Worm (Caenorhabditis elegans) whole organism, L4 larva: ENCODE results near the gene ZK1236.5.
A peak's percentile ranks its signal among the peaks of the same experiment; 100 is the strongest.

Experiments
- F37D6.2 ChIP-seq: sonication (generic microtip); optimal IDR thresholded peaks from 2 replicates; lab custom pipeline; 2016; ENCODE audit warnings: mild to moderate bottlenecking, missing genetic modification characterization, missing compliant biosample characterization
- R02D3.7 ChIP-seq: fragments of 150-350 bp; sonication (generic microtip); optimal IDR thresholded peaks from 3 replicates; lab custom pipeline; 2014; ENCODE audit warnings: missing biosample characterization, missing genetic modification characterization
- T20F7.1 ChIP-seq: fragments of 200-800 bp; sonication (Bioruptor generic); optimal IDR thresholded peaks from 2 replicates; lab custom pipeline; 2018; ENCODE audit warnings: mild to moderate bottlenecking, missing genetic modification characterization, missing compliant biosample characterization
- T26A8.4 ChIP-seq: fragments of 200-800 bp; sonication (Bioruptor generic); IDR thresholded peaks from 2 replicates; pipeline ENCODE4 v1.3.6; 2022; ENCODE audit warnings: missing genetic modification characterization, missing compliant biosample characterization
- Y105C5A.15 ChIP-seq: fragments of 200-800 bp; sonication (Bioruptor generic); IDR thresholded peaks from 2 replicates; pipeline ENCODE4 v1.3.6; 2022; ENCODE audit warnings: missing genetic modification characterization, missing compliant biosample characterization
- Y5F2A.4 ChIP-seq: fragments of 200-800 bp; sonication (Bioruptor generic); optimal IDR thresholded peaks from 2 replicates; lab custom pipeline; 2018; ENCODE audit warnings: mild to moderate bottlenecking, missing genetic modification characterization, missing compliant biosample characterization
- Y75B8A.6 ChIP-seq: fragments of 200-800 bp; sonication (Bioruptor generic); IDR thresholded peaks from 2 replicates; pipeline ENCODE4 v1.3.6; 2022; ENCODE audit warnings: missing genetic modification reagents, missing genetic modification characterization, missing compliant biosample characterization
- ZK337.2 ChIP-seq: fragments of 200-800 bp; sonication (Bioruptor generic); IDR thresholded peaks from 2 replicates; pipeline ENCODE4 v1.3.6; 2022; ENCODE audit warnings: missing genetic modification reagents, missing genetic modification characterization, missing compliant biosample characterization
- aha-1 ChIP-seq: fragments of 150-350 bp; peaks from one replicate; lab custom pipeline; 2014; ENCODE audit warnings: missing biosample characterization, missing genetic modification characterization
- aly-2 ChIP-seq: sonication (generic microtip); optimal IDR thresholded peaks from 2 replicates; lab custom pipeline; 2018; ENCODE audit warnings: missing biosample characterization, missing genetic modification characterization
- attf-4 ChIP-seq: sonication (generic microtip); optimal IDR thresholded peaks from 3 replicates; lab custom pipeline; 2017; ENCODE audit warnings: missing biosample characterization, missing genetic modification characterization
- ceh-28 ChIP-seq: fragments of 150-350 bp; optimal IDR thresholded peaks from 2 replicates; lab custom pipeline; 2014; ENCODE audit warnings: missing biosample characterization, missing genetic modification reagents, missing genetic modification characterization
- cey-2 ChIP-seq: sonication (generic microtip); optimal IDR thresholded peaks from 3 replicates; lab custom pipeline; 2017; ENCODE audit warnings: missing genetic modification characterization, mild to moderate bottlenecking, missing compliant biosample characterization, antibody characterized with exemption, borderline replicate concordance; ENCODE audit not compliant: insufficient read depth
- daf-12 ChIP-seq: fragments of 150-350 bp; optimal IDR thresholded peaks from 2 replicates; lab custom pipeline; 2014; ENCODE audit warnings: missing biosample characterization, missing genetic modification reagents, missing genetic modification characterization
- daf-8 ChIP-seq: fragments of 200-800 bp; sonication (Bioruptor generic); IDR thresholded peaks from 2 replicates; pipeline ENCODE4 v1.3.6; 2022; ENCODE audit warnings: missing genetic modification characterization, missing compliant biosample characterization
- dmd-6 ChIP-seq: fragments of 200-800 bp; sonication (Bioruptor generic); IDR thresholded peaks from 2 replicates; pipeline ENCODE4 v1.3.6; 2022; ENCODE audit warnings: missing genetic modification reagents, missing genetic modification characterization, missing compliant biosample characterization
- dve-1 ChIP-seq: sonication (generic microtip); optimal IDR thresholded peaks from 2 replicates; lab custom pipeline; 2017; ENCODE audit warnings: antibody characterized with exemption, mild to moderate bottlenecking, missing genetic modification characterization, missing compliant biosample characterization; ENCODE audit not compliant: insufficient read depth
- egl-43 ChIP-seq: fragments of 200-800 bp; sonication (Bioruptor generic); IDR thresholded peaks from 2 replicates; pipeline ENCODE4 v1.3.6; 2022; ENCODE audit warnings: missing genetic modification reagents, missing genetic modification characterization, missing compliant biosample characterization
- fkh-10 ChIP-seq: fragments of 150-350 bp; optimal IDR thresholded peaks from 2 replicates; lab custom pipeline; 2014; ENCODE audit warnings: missing biosample characterization, missing genetic modification reagents, missing genetic modification characterization
- fos-1 ChIP-seq: fragments of 150-350 bp; optimal IDR thresholded peaks from 2 replicates; lab custom pipeline; 2014; ENCODE audit warnings: missing biosample characterization, missing genetic modification characterization
- hlh-11 ChIP-seq: fragments of 200-800 bp; sonication (Bioruptor generic); optimal IDR thresholded peaks from 2 replicates; lab custom pipeline; 2018; ENCODE audit warnings: mild to moderate bottlenecking, missing genetic modification characterization, missing compliant biosample characterization
- hmg-1.1 ChIP-seq: fragments of 200-800 bp; sonication (Bioruptor generic); IDR thresholded peaks from 2 replicates; pipeline ENCODE4 v1.3.6; 2022; ENCODE audit warnings: missing genetic modification reagents, missing genetic modification characterization, missing compliant biosample characterization
- jun-1 ChIP-seq: fragments of 150-350 bp; optimal IDR thresholded peaks from 2 replicates; lab custom pipeline; 2014; ENCODE audit warnings: missing biosample characterization, missing genetic modification reagents, missing genetic modification characterization
- lim-7 ChIP-seq: fragments of 200-800 bp; sonication (Bioruptor generic); IDR thresholded peaks from 2 replicates; pipeline ENCODE4 v1.3.6; 2022; ENCODE audit warnings: missing genetic modification characterization, missing compliant biosample characterization
- lin-38 ChIP-seq: fragments of 200-800 bp; sonication (Bioruptor generic); IDR thresholded peaks from 2 replicates; pipeline ENCODE4 v1.3.6; 2022; ENCODE audit warnings: missing genetic modification reagents, missing genetic modification characterization, missing compliant biosample characterization
- lsy-2 ChIP-seq, 2 experiments: fragments of 150-350 bp in 1 of 2; sonication (generic microtip) in 1 of 2; optimal IDR thresholded peaks; 2 replicates each; lab custom pipeline; 2014 to 2017; ENCODE audit warnings: missing biosample characterization in 2 of 2, missing genetic modification characterization in 2 of 2
- mdl-1 ChIP-seq, 2 experiments: fragments of 150-350 bp in 1 of 2; sonication (generic microtip) in 1 of 2; optimal IDR thresholded peaks; 2 replicates each; lab custom pipeline; 2014 to 2017; ENCODE audit warnings: missing biosample characterization in 2 of 2, missing genetic modification characterization in 2 of 2
- mep-1 ChIP-seq: fragments of 150-350 bp; sonication (generic microtip); optimal IDR thresholded peaks from 3 replicates; lab custom pipeline; 2014; ENCODE audit warnings: missing biosample characterization, missing genetic modification characterization
- mxl-3 ChIP-seq: fragments of 200-800 bp; sonication (Bioruptor generic); optimal IDR thresholded peaks from 2 replicates; lab custom pipeline; 2018; ENCODE audit warnings: mild to moderate bottlenecking, missing genetic modification characterization, missing compliant biosample characterization
- nhr-237 ChIP-seq: sonication (generic microtip); optimal IDR thresholded peaks from 2 replicates; lab custom pipeline; 2017; ENCODE audit warnings: missing biosample characterization, missing genetic modification characterization
- nhr-25 ChIP-seq: sonication (generic microtip); optimal IDR thresholded peaks from 2 replicates; lab custom pipeline; 2017; ENCODE audit warnings: missing genetic modification characterization, mild to moderate bottlenecking, missing compliant biosample characterization, antibody characterized with exemption, moderate library complexity, borderline replicate concordance; ENCODE audit not compliant: insufficient read depth
- php-3 ChIP-seq: fragments of 200-800 bp; sonication (Bioruptor generic); IDR thresholded peaks from 2 replicates; pipeline ENCODE4 v1.3.6; 2022; ENCODE audit warnings: missing genetic modification reagents, missing genetic modification characterization, missing compliant biosample characterization
- pqm-1 ChIP-seq: sonication (generic microtip); optimal IDR thresholded peaks from 2 replicates; lab custom pipeline; 2017; ENCODE audit warnings: missing biosample characterization, missing genetic modification characterization
- set-16 ChIP-seq: fragments of 200-800 bp; sonication (Bioruptor generic); IDR thresholded peaks from 2 replicates; pipeline ENCODE4 v1.3.6; 2022; ENCODE audit warnings: missing genetic modification reagents, missing genetic modification characterization, missing compliant biosample characterization
- skn-1 ChIP-seq: fragments of 150-350 bp; optimal IDR thresholded peaks from 2 replicates; lab custom pipeline; 2014; ENCODE audit warnings: missing biosample characterization, missing genetic modification characterization
- snpc-4 ChIP-seq: fragments of 150-350 bp; optimal IDR thresholded peaks from 2 replicates; lab custom pipeline; 2014; ENCODE audit warnings: missing biosample characterization, missing genetic modification characterization
- unc-130 ChIP-seq: sonication (generic microtip); optimal IDR thresholded peaks from 2 replicates; lab custom pipeline; 2016; ENCODE audit warnings: missing genetic modification reagents, missing genetic modification characterization, missing compliant biosample characterization
- unc-62 ChIP-seq, 3 experiments: fragments of 150-350 bp in 1 of 3; sonication (generic microtip); optimal IDR thresholded peaks in 2 of 3; peaks in 1 of 3; 1 replicate in 1 of 3; 2 replicates in 2 of 3; lab custom pipeline; 2014 to 2017; ENCODE audit warnings: missing biosample characterization in 3 of 3, missing genetic modification characterization in 3 of 3, missing genetic modification reagents in 3 of 3, missing genotype in 1 of 3
- vab-7 ChIP-seq: fragments of 200-800 bp; sonication (Bioruptor generic); IDR thresholded peaks from 2 replicates; pipeline ENCODE4 v1.3.6; 2022; ENCODE audit warnings: missing genetic modification reagents, missing genetic modification characterization, missing compliant biosample characterization
- ztf-11 ChIP-seq: fragments of 150-350 bp; optimal IDR thresholded peaks from 2 replicates; lab custom pipeline; 2014; ENCODE audit warnings: missing biosample characterization, missing genetic modification characterization
- ztf-7 ChIP-seq: fragments of 150-350 bp; optimal IDR thresholded peaks from 2 replicates; lab custom pipeline; 2014; ENCODE audit warnings: missing biosample characterization, missing genetic modification characterization

Gene ZK1236.5

ce11 chrIII:8392307-8392706 lies 39.7 kb downstream of the ZK1236.5 start (continued):
- TF ChIP-seq pqm-1 (tag; lab: Kevin White, UChicago) (no peak), nhr-237 (tag; lab: Kevin White, UChicago) (no peak), mxl-3 (GFP tag; lab: Kevin White, UChicago) (no peak), fkh-10 (GFP tag; lab: Kevin White, UChicago) (peak; percentile 27), F37D6.2 (tag; lab: Kevin White, UChicago) (no peak), hmg-1.1 (no peak), lin-38 (GFP tag; lab: Robert Waterston, UW) (no peak), snpc-4 (no peak), jun-1 (tag; lab: Kevin White, UChicago) (no peak), aha-1 (tag; lab: Kevin White, UChicago) (no peak), php-3 (no peak), nhr-25 (tag; lab: Kevin White, UChicago) (no peak), lsy-2 (tag; optimal IDR thresholded peaks at IDR 0.05; lab: Kevin White, UChicago) (peak; percentile 33 to 56), egl-43 (no peak), daf-12 (tag; lab: Kevin White, UChicago) (no peak), cey-2 (no peak), vab-7 (GFP tag; lab: Robert Waterston, UW) (no peak), ztf-7 (tag; lab: Kevin White, UChicago) (no peak), mep-1 (tag; lab: Kevin White, UChicago) (no peak), unc-62 (GFP tag; optimal IDR thresholded peaks at IDR 0.05 in 1 of 2; lab: Kevin White, UChicago) (peak in 1 of 2 experiments; percentile 4), unc-62 (tag; optimal IDR thresholded peaks at IDR 0.05; lab: Kevin White, UChicago) (no peak), attf-4 (tag; lab: Kevin White, UChicago) (no peak), dmd-6 (peak; percentile 14; the same call in 1 of the 2 replicates), skn-1 (tag; lab: Kevin White, UChicago) (no peak), T20F7.1 (no peak), daf-8 (GFP tag; lab: Robert Waterston, UW) (no peak), ceh-28 (no peak), Y5F2A.4 (no peak), lim-7 (GFP tag; lab: Robert Waterston, UW) (no peak), fos-1 (tag; lab: Kevin White, UChicago) (no peak), hlh-11 (tag; lab: Kevin White, UChicago) (no peak), ztf-11 (tag; lab: Kevin White, UChicago) (no peak), T26A8.4 (no peak), R02D3.7 (no peak), dve-1 (tag; lab: Kevin White, UChicago) (no peak), aly-2 (tag; lab: Kevin White, UChicago) (no peak), Y75B8A.6 (GFP tag; lab: Robert Waterston, UW) (no peak), unc-130 (GFP tag; lab: Kevin White, UChicago) (no peak), mdl-1 (tag; optimal IDR thresholded peaks at IDR 0.05; lab: Kevin White, UChicago) (peak in 1 of 2 experiments; percentile 28), Y105C5A.15 (no peak)
- TF ChIP-seq, all 104 proteins: peak for 6

DNA sequence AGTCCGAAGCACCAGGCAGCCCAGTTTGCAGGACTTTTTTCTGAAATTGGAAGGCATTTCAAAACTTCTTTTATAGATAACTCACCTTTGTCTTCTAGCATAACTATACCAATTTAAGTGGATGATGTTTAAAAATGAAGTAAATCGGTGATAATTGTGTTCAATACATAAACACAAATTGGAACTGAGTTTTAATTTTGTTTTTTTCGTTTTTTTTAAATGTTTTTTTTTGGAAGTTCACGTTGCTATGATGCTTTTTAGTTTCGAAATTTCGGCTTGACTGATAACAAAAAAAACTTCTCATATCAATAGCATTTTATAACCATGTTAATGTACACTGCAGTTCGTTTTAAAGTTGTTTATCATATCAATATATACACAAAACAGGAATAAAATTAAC lies 42.5 kb downstream of the ZK1236.5 start, which contains the start of gene ZK353.4:
ZK353.4 (minus strand) TSS at position 101 of the 400 bp plus-strand sequence.
- TF ChIP-seq ZK337.2 (GFP tag; lab: Robert Waterston, UW) (no peak), R02D3.7 (no peak), set-16 (GFP tag; lab: Robert Waterston, UW) (no peak), snpc-4 (no peak), ztf-7 (tag; lab: Kevin White, UChicago) (no peak)
- TF ChIP-seq, all 104 proteins: peak for 0
